Fruit fly (Drosophila melanogaster): ENCODE measurements around the gene ghi.

DNA sequence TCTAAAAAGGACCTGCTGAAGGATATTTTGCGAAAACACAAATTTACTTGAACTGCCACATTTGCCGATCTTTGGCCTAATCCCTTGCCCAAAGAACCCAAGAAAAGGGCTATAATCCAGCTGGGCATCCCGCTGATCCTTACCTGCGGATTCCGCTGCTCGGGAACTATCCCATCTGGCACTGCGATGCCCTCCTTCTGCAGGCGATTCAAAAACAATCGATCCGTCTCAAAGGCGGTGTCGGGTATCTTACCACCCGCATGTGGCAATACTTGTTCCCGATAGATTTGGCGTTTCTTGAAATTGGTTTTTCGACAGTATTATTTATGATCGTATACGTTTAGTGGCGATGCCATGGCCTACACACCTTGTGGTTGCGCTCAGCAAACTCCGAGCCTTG is 39.7 kb downstream of the ghi start:
- TF ChIP-seq psq (optimal IDR thresholded peaks at IDR 0.05) = no peak
- no peak for TF ChIP-seq usp (GFP tag; optimal IDR thresholded peaks at IDR 0.05)

Data from whole organism.